Fruit fly (Drosophila melanogaster) whole organism, prepupa: ENCODE measurements around the gene slmb.

ENCODE experiments used
- CG10631 ChIP-seq: fragments of 200-800 bp; sonication (Bioruptor generic); optimal IDR thresholded peaks from 2 replicates; lab custom pipeline; 2016; ENCODE audit warnings: missing biosample characterization, missing genetic modification characterization
- CG10669 ChIP-seq: fragments of 200-800 bp; sonication (Bioruptor generic); optimal IDR thresholded peaks from 3 replicates; lab custom pipeline; 2018; ENCODE audit warnings: missing biosample characterization, mild to moderate bottlenecking, missing genetic modification characterization, moderate library complexity
- CG11294 ChIP-seq: fragments of 200-800 bp; sonication (Bioruptor generic); IDR thresholded peaks from 2 replicates; pipeline ENCODE4 v1.3.6; 2022; ENCODE audit warnings: missing biosample characterization, missing genetic modification characterization
- CG1621 ChIP-seq: fragments of 200-800 bp; sonication (Bioruptor generic); optimal IDR thresholded peaks from 3 replicates; lab custom pipeline; 2018; ENCODE audit warnings: missing biosample characterization, mild to moderate bottlenecking, missing genetic modification characterization
- CG16779 ChIP-seq: fragments of 200-800 bp; sonication (Bioruptor generic); optimal IDR thresholded peaks from 3 replicates; lab custom pipeline; 2017; ENCODE audit warnings: missing biosample characterization, mild to moderate bottlenecking, missing genetic modification characterization
- CG3032 ChIP-seq: fragments of 200-800 bp; optimal IDR thresholded peaks from 2 replicates; lab custom pipeline; 2019; ENCODE audit warnings: missing biosample characterization, mild to moderate bottlenecking, missing genetic modification characterization, moderate library complexity
- CG32006 ChIP-seq: fragments of 200-800 bp; sonication (Bioruptor generic); optimal IDR thresholded peaks from 3 replicates; lab custom pipeline; 2017; ENCODE audit warnings: missing biosample characterization, mild to moderate bottlenecking, missing genetic modification characterization
- CG6163 ChIP-seq: fragments of 200-800 bp; sonication (Bioruptor generic); IDR thresholded peaks from 3 replicates; pipeline ENCODE4 v1.3.6; 2022; ENCODE audit warnings: missing biosample characterization, missing genetic modification characterization
- CG6276 ChIP-seq: fragments of 200-800 bp; sonication (Bioruptor generic); optimal IDR thresholded peaks from 2 replicates; lab custom pipeline; 2017; ENCODE audit warnings: missing biosample characterization, mild to moderate bottlenecking, missing genetic modification characterization
- CG6792 ChIP-seq: fragments of 200-800 bp; sonication (Bioruptor generic); optimal IDR thresholded peaks from 3 replicates; lab custom pipeline; 2016; ENCODE audit warnings: missing biosample characterization, missing genetic modification characterization
- CG6854 ChIP-seq: fragments of 200-800 bp; sonication (Bioruptor generic); optimal IDR thresholded peaks from 2 replicates; lab custom pipeline; 2017; ENCODE audit warnings: missing biosample characterization, mild to moderate bottlenecking, missing genetic modification characterization
- Eip75B ChIP-seq: fragments of 200-800 bp; sonication (Bioruptor generic); optimal IDR thresholded peaks from 3 replicates; lab custom pipeline; 2016; ENCODE audit warnings: missing biosample characterization, missing genetic modification characterization
- Eip93F ChIP-seq: fragments of 200-800 bp; sonication (Bioruptor generic); optimal IDR thresholded peaks from 2 replicates; lab custom pipeline; 2016; ENCODE audit warnings: missing biosample characterization, mild to moderate bottlenecking, missing genetic modification characterization
- Hr38 ChIP-seq: sonication (Bioruptor generic); optimal IDR thresholded peaks from 2 replicates; lab custom pipeline; 2016; ENCODE audit warnings: missing biosample characterization, missing genetic modification characterization
- OdsH ChIP-seq: fragments of 200-800 bp; sonication (Bioruptor generic); optimal IDR thresholded peaks from 3 replicates; lab custom pipeline; 2016; ENCODE audit warnings: missing biosample characterization, missing genetic modification characterization
- Smox ChIP-seq: fragments of 200-800 bp; sonication (Bioruptor generic); optimal IDR thresholded peaks from 3 replicates; lab custom pipeline; 2016; ENCODE audit warnings: missing biosample characterization, missing genetic modification characterization
- Sox102F ChIP-seq: fragments of 200-800 bp; sonication (Bioruptor generic); optimal IDR thresholded peaks from 2 replicates; lab custom pipeline; 2016; ENCODE audit warnings: missing biosample characterization, mild to moderate bottlenecking, missing genetic modification characterization
- Sox15 ChIP-seq: fragments of 200-800 bp; sonication (Bioruptor generic); optimal IDR thresholded peaks from 3 replicates; lab custom pipeline; 2016; ENCODE audit warnings: missing biosample characterization, missing genetic modification characterization
- achi ChIP-seq: fragments of 200-800 bp; sonication (Bioruptor generic); optimal IDR thresholded peaks from 3 replicates; lab custom pipeline; 2016; ENCODE audit warnings: missing biosample characterization, missing genetic modification characterization
- acj6 ChIP-seq: fragments of 200-800 bp; sonication (Bioruptor generic); optimal IDR thresholded peaks from 3 replicates; lab custom pipeline; 2016; ENCODE audit warnings: missing biosample characterization, missing genetic modification characterization
- cyc ChIP-seq: fragments of 200-800 bp; sonication (Bioruptor generic); optimal IDR thresholded peaks from 3 replicates; lab custom pipeline; 2016; ENCODE audit warnings: missing biosample characterization, missing genetic modification characterization
- dac ChIP-seq: fragments of 200-800 bp; sonication (Bioruptor generic); optimal IDR thresholded peaks from 2 replicates; lab custom pipeline; 2017; ENCODE audit warnings: missing biosample characterization, mild to moderate bottlenecking, missing genetic modification characterization
- dsx ChIP-seq: fragments of 200-800 bp; optimal IDR thresholded peaks from 3 replicates; lab custom pipeline; 2019; ENCODE audit warnings: missing biosample characterization, mild to moderate bottlenecking, missing genetic modification characterization, moderate library complexity; ENCODE audit not compliant: poor library complexity, severe bottlenecking
- esn ChIP-seq: fragments of 200-800 bp; sonication (Bioruptor generic); optimal IDR thresholded peaks from 2 replicates; lab custom pipeline; 2016; ENCODE audit warnings: missing biosample characterization, mild to moderate bottlenecking, missing genetic modification characterization, moderate library complexity
- fd85E ChIP-seq: fragments of 200-800 bp; sonication (Bioruptor generic); optimal IDR thresholded peaks from 3 replicates; lab custom pipeline; 2016; ENCODE audit warnings: missing biosample characterization, missing genetic modification characterization
- fkh ChIP-seq: fragments of 200-800 bp; sonication (Bioruptor generic); optimal IDR thresholded peaks from 3 replicates; lab custom pipeline; 2017; ENCODE audit warnings: missing biosample characterization, mild to moderate bottlenecking, missing genetic modification characterization, moderate library complexity
- lz ChIP-seq: fragments of 200-800 bp; sonication (Bioruptor generic); optimal IDR thresholded peaks from 3 replicates; lab custom pipeline; 2016; ENCODE audit warnings: missing biosample characterization, missing genetic modification characterization
- net ChIP-seq: fragments of 200-800 bp; sonication (Bioruptor generic); optimal IDR thresholded peaks from 3 replicates; lab custom pipeline; 2016; ENCODE audit warnings: missing biosample characterization, missing genetic modification characterization
- pdm3 ChIP-seq: fragments of 200-800 bp; sonication (Bioruptor generic); optimal IDR thresholded peaks from 3 replicates; lab custom pipeline; 2016; ENCODE audit warnings: missing biosample characterization, missing genetic modification characterization
- salr ChIP-seq, 2 experiments: fragments of 200-800 bp; sonication (Bioruptor generic); optimal IDR thresholded peaks; 3 replicates each; lab custom pipeline; 2016 to 2018; ENCODE audit warnings: missing biosample characterization in 2 of 2, missing genetic modification characterization in 2 of 2, mild to moderate bottlenecking in 1 of 2
- ss ChIP-seq, 2 experiments: fragments of 200-800 bp; sonication (Bioruptor generic); optimal IDR thresholded peaks; 2 replicates in 1 of 2; 3 replicates in 1 of 2; lab custom pipeline; 2017 to 2018; ENCODE audit warnings: mild to moderate bottlenecking in 2 of 2, missing biosample characterization in 2 of 2, missing genetic modification characterization in 2 of 2, moderate library complexity in 1 of 2
- svp ChIP-seq: fragments of 200-800 bp; sonication (Bioruptor generic); peaks from one replicate; lab custom pipeline; 2016; ENCODE audit warnings: missing biosample characterization, missing genetic modification characterization
- vri ChIP-seq: fragments of 200-800 bp; sonication (Bioruptor generic); optimal IDR thresholded peaks from 3 replicates; lab custom pipeline; 2016; ENCODE audit warnings: missing biosample characterization, mild to moderate bottlenecking, missing genetic modification characterization

The slmb gene

DNA sequence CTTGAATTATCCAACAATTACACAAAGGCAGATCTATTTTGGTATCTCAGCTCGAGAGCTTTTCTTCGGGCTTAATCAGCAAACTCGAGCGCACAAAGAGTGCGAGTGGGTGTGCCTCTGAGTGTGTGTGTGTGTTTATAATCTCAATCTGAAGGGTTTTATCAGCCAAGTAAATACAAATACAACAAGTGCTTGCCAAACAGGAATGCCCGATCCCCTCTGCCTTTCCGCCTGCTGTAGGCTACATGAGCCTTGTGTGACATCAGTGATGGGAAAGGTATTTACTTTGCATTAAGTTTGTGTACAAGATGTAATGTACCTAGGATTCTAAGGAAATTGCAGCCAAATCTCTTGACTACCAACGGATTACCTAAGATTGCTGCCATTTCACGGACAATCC is 37.9 kb downstream of the slmb start (continued):
- TF ChIP-seq achi (GFP tag; lab: Kevin White, UChicago), result no peak
- peak; percentile 52 for TF ChIP-seq CG10669 (GFP tag; lab: Kevin White, UChicago)
- TF ChIP-seq CG32006 (GFP tag; lab: Kevin White, UChicago), result no peak
- TF ChIP-seq CG16779 (tag; lab: Kevin White, UChicago), result no peak
- TF ChIP-seq dac (GFP tag; lab: Kevin White, UChicago), result no peak
- no peak for TF ChIP-seq OdsH (GFP tag; lab: Kevin White, UChicago)
- TF ChIP-seq CG6792, result peak; percentile 43
- peak; percentile 56 for TF ChIP-seq CG6854
- TF ChIP-seq dsx (GFP tag; lab: Kevin White, UChicago), result no peak
- TF ChIP-seq Smox (GFP tag; lab: Kevin White, UChicago), result no peak
- no peak for TF ChIP-seq net
- peak; percentile 48 for TF ChIP-seq esn
- no peak for TF ChIP-seq CG10631
- no peak for TF ChIP-seq CG6276
- peak in 1 of 2 experiments; percentile 30 for TF ChIP-seq salr (GFP tag; optimal IDR thresholded peaks at IDR 0.05; lab: Kevin White, UChicago)
- TF ChIP-seq CG6163 (GFP tag; lab: Robert Waterston, UW), result peak; percentile 72
- peak in 1 of 2 experiments; percentile 57 for TF ChIP-seq ss (GFP tag; optimal IDR thresholded peaks at IDR 0.05; lab: Kevin White, UChicago)
- no peak for TF ChIP-seq pdm3 (GFP tag; lab: Kevin White, UChicago)
- TF ChIP-seq lz (GFP tag; lab: Kevin White, UChicago), result peak; percentile 3

DNA sequence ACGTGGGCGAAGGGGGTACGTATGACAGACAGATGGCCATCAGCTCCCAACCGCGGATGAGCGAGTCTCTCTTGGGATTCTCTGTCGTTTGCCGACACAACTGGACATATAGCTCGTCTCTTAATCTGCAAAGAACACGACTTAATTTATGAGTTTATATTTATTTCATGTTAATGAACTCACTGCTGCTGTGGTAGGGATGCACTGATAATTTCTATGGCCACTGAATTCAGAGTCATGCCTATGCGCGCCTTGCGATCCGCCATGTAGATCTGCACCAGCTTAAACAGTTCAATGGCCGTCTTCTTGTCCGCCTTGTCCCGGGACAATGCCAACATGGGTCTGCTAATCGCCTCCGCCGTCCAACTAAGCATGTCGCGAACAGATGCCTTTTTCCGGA is 42.3 kb downstream of the slmb start:
- TF ChIP-seq svp (GFP tag; lab: Kevin White, UChicago) (peak; percentile 81), CG1621 (tag; lab: Kevin White, UChicago) (no peak)

DNA sequence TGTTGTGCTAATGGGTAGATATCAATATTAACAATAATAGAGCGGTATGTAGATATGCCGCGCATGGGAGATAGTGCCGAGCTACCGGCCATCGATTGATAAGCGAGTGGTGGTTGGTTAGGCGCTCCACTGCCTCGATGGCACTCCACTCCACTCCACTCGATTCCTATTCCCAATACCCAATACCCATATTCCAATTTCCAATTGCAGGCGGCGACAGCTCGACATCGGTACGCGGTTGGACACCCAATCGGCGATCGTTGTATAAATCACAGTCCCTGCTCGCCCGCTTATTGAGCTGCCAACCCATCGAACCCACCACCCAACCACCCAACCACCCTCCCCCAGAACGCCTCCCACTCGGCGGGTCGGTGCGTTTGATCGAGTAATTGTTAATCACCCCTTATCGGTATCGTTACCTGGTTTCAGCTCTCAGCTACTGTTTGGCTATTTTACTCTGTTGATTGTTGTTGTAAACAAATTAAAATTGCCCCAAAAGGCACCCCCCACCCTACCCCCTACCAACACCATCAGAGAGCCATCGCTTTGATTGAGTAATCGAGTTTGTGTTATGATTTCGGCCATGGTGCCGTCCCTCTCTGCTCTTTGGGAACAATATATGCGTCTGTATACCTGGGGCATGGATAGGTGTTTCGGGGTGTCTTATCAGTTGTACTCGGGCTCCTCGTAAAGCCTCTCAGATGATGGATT is 46.3 kb downstream of the slmb start, which contains the start of gene HHEX:
Gene HHEX, minus strand, starts transcription at position 51 of the 711 bp plus-strand sequence.
- TF ChIP-seq vri (GFP tag; lab: Kevin White, UChicago) (peak; percentile 63), fkh (GFP tag; lab: Kevin White, UChicago) (peak; percentile 56), Eip75B (no peak)

DNA sequence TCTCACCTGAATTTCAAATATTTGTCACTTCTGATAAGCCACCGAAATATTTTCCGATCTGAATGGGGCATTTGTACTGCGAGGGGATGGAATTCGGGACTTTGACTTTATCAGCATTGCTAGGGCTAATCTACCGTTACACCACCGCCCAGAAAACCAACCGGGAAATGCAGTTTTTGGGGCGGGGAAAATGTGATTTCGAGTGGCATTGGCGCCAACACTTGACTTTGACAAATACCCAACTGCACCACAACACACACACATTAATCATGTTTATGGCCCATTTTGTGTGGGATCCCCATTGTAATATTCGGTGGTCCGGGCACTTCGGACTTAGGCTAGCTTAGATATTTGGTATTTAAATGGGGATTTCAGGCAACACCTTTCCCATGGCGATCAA is 48.3 kb downstream of the slmb start:
- no peak for TF ChIP-seq CG6792
- TF ChIP-seq Smox (GFP tag; lab: Kevin White, UChicago), result no peak
- no peak for TF ChIP-seq CG11294
- no peak for TF ChIP-seq Eip75B
- no peak for TF ChIP-seq CG16779 (tag; lab: Kevin White, UChicago)
- TF ChIP-seq Sox15, result no peak
- no peak for TF ChIP-seq achi (GFP tag; lab: Kevin White, UChicago)
- no peak for TF ChIP-seq salr (GFP tag; optimal IDR thresholded peaks at IDR 0.05; lab: Kevin White, UChicago)
- TF ChIP-seq cyc (GFP tag; lab: Kevin White, UChicago), result no peak
- TF ChIP-seq CG1621 (tag; lab: Kevin White, UChicago), result no peak
- no peak for TF ChIP-seq fd85E (GFP tag; lab: Kevin White, UChicago)
- no peak for TF ChIP-seq Eip93F (GFP tag; lab: Kevin White, UChicago)
- no peak for TF ChIP-seq CG32006 (GFP tag; lab: Kevin White, UChicago)
- TF ChIP-seq Sox102F (GFP tag; lab: Kevin White, UChicago), result no peak
- no peak for TF ChIP-seq acj6 (GFP tag; lab: Kevin White, UChicago)

DNA sequence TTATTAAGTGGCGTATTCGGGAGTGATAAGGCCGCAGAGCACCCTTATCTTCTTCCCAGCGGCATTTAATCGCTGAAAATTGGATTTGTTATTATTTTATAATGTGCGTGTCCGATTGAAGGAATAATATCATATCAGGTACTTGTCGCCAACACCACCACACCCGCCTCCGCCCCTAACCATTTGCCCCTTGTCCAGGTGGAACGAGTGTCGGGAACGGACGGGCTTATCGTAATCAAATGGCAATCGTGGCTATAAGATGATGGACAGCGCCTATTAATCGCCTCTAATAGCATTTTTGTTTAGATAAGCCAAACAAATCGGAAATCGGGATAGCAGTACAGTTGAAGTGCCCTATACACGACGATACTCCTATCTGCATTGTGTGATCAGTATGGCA is 49.1 kb downstream of the slmb start:
- no peak for TF ChIP-seq Hr38 (GFP tag; lab: Kevin White, UChicago)
- TF ChIP-seq dac (GFP tag; lab: Kevin White, UChicago), result no peak
- TF ChIP-seq vri (GFP tag; lab: Kevin White, UChicago), result peak; percentile 42
- TF ChIP-seq CG3032, result no peak
- no peak for TF ChIP-seq esn
- no peak for TF ChIP-seq CG6163 (GFP tag; lab: Robert Waterston, UW)
